Worm (Caenorhabditis elegans) whole organism, midembryonic: Measurements from ENCODE around the gene Y69A2AR.23.

Source experiments
- T22C8.4 ChIP-seq: fragments of 200-800 bp; sonication (Bioruptor generic); IDR thresholded peaks from 2 replicates; pipeline ENCODE4 v1.3.6; 2022; ENCODE audit warnings: missing genetic modification characterization, missing compliant biosample characterization
- cog-1 ChIP-seq: sonication (generic microtip); optimal IDR thresholded peaks from 2 replicates; lab custom pipeline; 2016; ENCODE audit warnings: missing genetic modification characterization, missing compliant biosample characterization
- flt-1 ChIP-seq: fragments of 200-800 bp; sonication (Bioruptor generic); IDR thresholded peaks from 2 replicates; pipeline ENCODE4 v1.3.6; 2022; ENCODE audit warnings: missing genetic modification characterization, missing compliant biosample characterization
- klf-2 ChIP-seq: fragments of 200-800 bp; sonication (Bioruptor generic); conservative IDR thresholded peaks from 2 replicates; pipeline ENCODE4 v1.3.6; 2022; ENCODE audit warnings: missing genetic modification reagents, missing genetic modification characterization, missing compliant biosample characterization
- med-1 ChIP-seq: sonication (generic microtip); optimal IDR thresholded peaks from 2 replicates; lab custom pipeline; 2017; ENCODE audit warnings: missing genetic modification characterization, mild to moderate bottlenecking, missing compliant biosample characterization, antibody characterized with exemption, missing genetic modification reagents; ENCODE audit not compliant: insufficient read depth
- ref-1 ChIP-seq: fragments of 200-800 bp; sonication (Bioruptor generic); conservative IDR thresholded peaks from 2 replicates; pipeline ENCODE4 v1.3.6; 2022; ENCODE audit warnings: missing genetic modification reagents, missing genetic modification characterization, missing compliant biosample characterization
- tab-1 ChIP-seq: fragments of 200-800 bp; sonication (Bioruptor generic); IDR thresholded peaks from 2 replicates; pipeline ENCODE4 v1.3.6; 2022; ENCODE audit warnings: missing genetic modification characterization, missing compliant biosample characterization
- ztf-23 ChIP-seq: fragments of 200-800 bp; sonication (Bioruptor generic); IDR thresholded peaks from 2 replicates; pipeline ENCODE4 v1.3.6; 2022; ENCODE audit warnings: missing genetic modification reagents, missing genetic modification characterization, missing compliant biosample characterization
- ztf-29 ChIP-seq: fragments of 200-800 bp; sonication (Bioruptor generic); IDR thresholded peaks from 2 replicates; pipeline ENCODE4 v1.3.6; 2022; ENCODE audit warnings: missing genetic modification reagents, missing genetic modification characterization, missing compliant biosample characterization

Gene Y69A2AR.23

DNA sequence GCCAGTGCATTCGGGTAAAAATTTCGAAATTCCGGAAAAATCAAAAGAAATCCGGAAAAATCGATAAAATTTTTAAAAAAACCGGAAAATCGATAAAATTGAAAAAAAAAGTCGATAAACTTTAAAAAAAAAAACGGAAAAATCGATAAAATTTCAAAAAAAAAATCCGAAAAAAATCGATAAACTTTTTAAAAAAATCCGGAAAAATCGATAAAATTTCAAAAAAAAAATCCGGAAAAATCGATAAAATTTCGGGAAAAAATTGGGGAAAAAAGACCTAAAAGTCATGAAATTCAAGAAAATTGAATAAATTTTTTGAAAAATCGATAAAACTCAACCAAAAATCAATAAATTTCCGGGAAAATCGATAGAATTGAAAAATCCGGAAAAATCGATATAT, 24.6 kb downstream of the Y69A2AR.23 start:
- TF ChIP-seq ref-1 (no peak), ztf-29 (GFP tag; lab: Robert Waterston, UW) (no peak), T22C8.4 (peak; percentile 79), cog-1 (tag; lab: Kevin White, UChicago) (no peak), med-1 (GFP tag; lab: Kevin White, UChicago) (no peak)

DNA sequence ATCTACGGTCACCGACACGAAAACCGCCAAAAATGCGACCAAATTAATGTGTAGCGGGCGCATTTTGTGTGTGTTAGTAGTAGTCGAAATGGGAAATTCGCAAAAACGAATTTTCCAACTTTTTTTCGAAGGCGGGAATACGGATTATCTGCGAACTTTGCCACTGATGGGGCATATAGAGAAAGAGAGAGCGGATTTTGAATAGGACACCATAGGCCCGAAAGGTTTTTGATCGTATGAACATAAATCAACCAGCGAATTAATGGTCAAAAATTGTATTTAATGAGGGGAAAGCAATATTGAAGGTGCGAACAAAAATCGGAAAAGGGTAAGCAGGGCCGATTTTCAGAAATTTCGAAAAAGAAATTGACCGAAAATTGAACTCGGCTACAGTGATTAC, 43.7 kb downstream of the Y69A2AR.23 start, which contains the start of gene Y69A2AR.22:
Gene Y69A2AR.22, minus strand, starts transcription at position 101 of the 400 bp plus-strand sequence.
- TF ChIP-seq ztf-29 (GFP tag; lab: Robert Waterston, UW) (no peak), flt-1 (GFP tag; lab: Robert Waterston, UW) (no peak), T22C8.4 (no peak), med-1 (GFP tag; lab: Kevin White, UChicago) (no peak), cog-1 (tag; lab: Kevin White, UChicago) (no peak), klf-2 (GFP tag; lab: Robert Waterston, UW) (no peak), ref-1 (no peak), ztf-23 (no peak), tab-1 (no peak)
